Worm (Caenorhabditis elegans) whole organism, L1 larva: ENCODE results near the gene ZK813.3.

Source experiments
- elt-3 ChIP-seq, 6 experiments: fragments of 150-350 bp in 1 of 6; sonication (generic microtip); optimal IDR thresholded peaks; 2 replicates each; lab custom pipeline; 2017 to 2018; ENCODE audit warnings: missing biosample characterization in 6 of 6, missing genetic modification characterization in 6 of 6, inconsistent platforms in 1 of 6
- lin-35 ChIP-seq, 2 experiments: fragments of 150-350 bp; optimal IDR thresholded peaks; 2 replicates each; lab custom pipeline; 2014; ENCODE audit warnings: missing biosample characterization in 2 of 2, missing genetic modification characterization in 2 of 2, missing genetic modification reagents in 2 of 2
- pqm-1 ChIP-seq: sonication (generic microtip); optimal IDR thresholded peaks from 3 replicates; lab custom pipeline; 2017; ENCODE audit warnings: missing biosample characterization, missing genetic modification characterization
- skn-1 ChIP-seq: fragments of 150-350 bp; optimal IDR thresholded peaks from 2 replicates; lab custom pipeline; 2014; ENCODE audit warnings: missing biosample characterization, missing genetic modification characterization
- ztf-11 ChIP-seq, 2 experiments: sonication (generic microtip); optimal IDR thresholded peaks; 2 replicates each; lab custom pipeline; 2016 to 2017; ENCODE audit warnings: missing genetic modification characterization in 2 of 2, missing biosample characterization in 1 of 2, missing compliant biosample characterization in 1 of 2

ce11 chrX:3408717-3409303 lies 32.8 kb upstream of the ZK813.3 start:
- no peak for TF ChIP-seq pqm-1
- TF ChIP-seq lin-35 (GFP tag; optimal IDR thresholded peaks at IDR 0.05; lab: Kevin White, UChicago): no peak
- TF ChIP-seq ztf-11 (tag; optimal IDR thresholded peaks at IDR 0.05; lab: Kevin White, UChicago): no peak
- no peak for TF ChIP-seq elt-3 (tag; optimal IDR thresholded peaks at IDR 0.05; lab: Kevin White, UChicago)
- no peak for TF ChIP-seq skn-1 (tag; lab: Kevin White, UChicago)
